Worm (Caenorhabditis elegans): ENCODE measurements around the gene B0334.4.

B0334.4 gene

DNA sequence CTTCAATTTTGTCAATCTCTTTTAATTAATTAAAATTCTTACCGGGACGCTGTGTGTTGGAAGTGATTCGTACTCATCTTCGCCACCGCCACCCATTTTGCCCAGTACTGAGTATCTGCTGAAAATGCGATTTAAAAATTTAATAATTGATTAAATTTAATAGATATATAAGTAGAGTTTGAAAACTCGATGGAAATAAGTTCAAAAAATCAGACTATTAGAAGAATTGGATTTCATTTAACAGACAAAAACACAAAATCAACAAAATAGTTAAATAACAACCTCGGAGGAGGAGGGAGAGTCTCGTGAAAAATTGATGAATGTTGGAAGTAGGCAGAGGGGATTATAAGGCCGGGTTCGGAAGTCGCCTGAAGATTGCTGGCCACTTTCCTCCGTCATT is 23.6 kb upstream of the B0334.4 start, which contains the start of gene mfn-1:
TSS of gene mfn-1 (minus strand) at position 101 of the 400 bp plus-strand sequence.
- TF ChIP-seq dao-5 (tag; optimal IDR thresholded peaks at IDR 0.05) (no peak), W03F9.2 (tag; optimal IDR thresholded peaks at IDR 0.05) (no peak), him-1 (tag; optimal IDR thresholded peaks at IDR 0.05) (no peak)

DNA sequence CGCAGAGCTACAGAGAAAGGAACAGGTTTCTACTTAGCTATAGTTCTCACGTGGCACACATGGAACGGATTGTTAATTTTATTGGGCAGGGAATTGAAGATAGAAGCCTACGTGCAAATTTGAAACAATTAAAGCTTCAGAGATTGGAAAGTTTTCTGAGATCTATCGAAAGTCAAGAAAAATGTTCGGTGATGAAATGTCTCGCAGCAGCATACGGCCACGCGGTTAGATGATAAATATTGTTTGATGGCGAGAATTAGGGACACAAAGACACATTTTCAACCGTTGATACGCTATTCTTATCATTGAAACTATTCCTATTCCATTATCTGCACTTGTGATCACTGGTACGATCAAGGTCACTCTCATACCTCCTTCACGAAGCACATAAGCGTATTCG is 22.9 kb upstream of the B0334.4 start:
- TF ChIP-seq him-1 (tag; optimal IDR thresholded peaks at IDR 0.05) (no peak), dao-5 (tag; optimal IDR thresholded peaks at IDR 0.05) (no peak), W03F9.2 (tag; optimal IDR thresholded peaks at IDR 0.05) (no peak)

DNA sequence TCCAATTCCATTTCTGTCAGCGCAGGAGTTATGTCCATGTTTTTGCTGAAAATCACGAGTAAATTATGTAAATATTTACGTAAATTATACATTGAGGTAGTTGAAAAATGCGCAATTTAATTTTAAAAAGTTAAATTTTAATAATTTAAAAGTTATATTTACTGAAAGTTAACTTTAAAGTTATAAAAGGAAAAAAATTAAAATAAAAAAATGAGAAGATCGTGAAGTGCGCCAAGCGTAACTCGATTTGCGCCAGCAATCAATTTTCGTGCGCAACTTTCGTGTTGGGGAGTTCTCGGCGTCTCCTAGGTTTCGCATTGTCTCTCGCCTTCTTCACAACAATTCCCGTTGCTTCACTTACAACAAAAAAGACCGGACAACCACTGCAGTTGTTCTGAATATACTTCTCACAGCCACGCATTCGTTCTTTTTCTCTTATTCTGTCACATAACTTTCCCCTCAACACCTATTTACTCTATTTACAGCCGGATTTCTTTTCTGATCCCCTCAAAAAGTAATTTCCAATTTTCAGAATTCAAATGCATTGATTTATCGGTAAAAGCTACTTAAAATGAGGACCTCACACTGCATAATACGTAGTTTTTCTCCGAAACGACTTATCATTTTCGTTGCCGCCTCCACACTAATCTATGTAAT is 21.8 kb upstream of the B0334.4 start, which contains the start of the genes metl-1 and W02B12.11:
TSS of gene metl-1 (minus strand) at position 51 of the 657 bp plus-strand sequence.
TSS of gene W02B12.11 (plus strand) at position 337 of the 657 bp plus-strand sequence.
- peak; percentile 85 for TF ChIP-seq W03F9.2 (tag; optimal IDR thresholded peaks at IDR 0.05)
- peak; percentile 38 for TF ChIP-seq him-1 (tag; optimal IDR thresholded peaks at IDR 0.05)
- TF ChIP-seq dao-5 (tag; optimal IDR thresholded peaks at IDR 0.05), result no peak

DNA sequence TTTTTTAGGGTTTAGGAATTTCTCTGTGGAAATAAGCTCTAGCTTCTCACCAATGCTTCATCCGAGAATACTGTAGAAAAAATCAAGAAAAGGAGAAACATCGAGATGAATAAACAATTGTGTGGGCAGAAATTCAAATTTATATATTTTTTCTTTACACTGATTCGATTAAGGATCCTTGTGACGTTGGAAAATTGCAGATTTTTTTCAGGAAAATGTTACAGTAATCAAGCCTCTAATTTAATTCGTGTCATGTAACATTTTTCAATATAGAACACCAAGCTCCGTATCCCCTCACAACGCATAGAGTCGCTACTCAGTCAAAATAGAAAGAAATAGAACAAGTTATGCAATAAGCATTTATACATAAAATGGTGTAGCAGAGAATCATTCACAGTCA is 19.1 kb upstream of the B0334.4 start, which contains the start of gene W02B12.16:
TSS of gene W02B12.16 (minus strand) at position 101 of the 400 bp plus-strand sequence.
- TF ChIP-seq him-1 (tag; optimal IDR thresholded peaks at IDR 0.05) (no peak), dao-5 (tag; optimal IDR thresholded peaks at IDR 0.05) (no peak), W03F9.2 (tag; optimal IDR thresholded peaks at IDR 0.05) (no peak)

DNA sequence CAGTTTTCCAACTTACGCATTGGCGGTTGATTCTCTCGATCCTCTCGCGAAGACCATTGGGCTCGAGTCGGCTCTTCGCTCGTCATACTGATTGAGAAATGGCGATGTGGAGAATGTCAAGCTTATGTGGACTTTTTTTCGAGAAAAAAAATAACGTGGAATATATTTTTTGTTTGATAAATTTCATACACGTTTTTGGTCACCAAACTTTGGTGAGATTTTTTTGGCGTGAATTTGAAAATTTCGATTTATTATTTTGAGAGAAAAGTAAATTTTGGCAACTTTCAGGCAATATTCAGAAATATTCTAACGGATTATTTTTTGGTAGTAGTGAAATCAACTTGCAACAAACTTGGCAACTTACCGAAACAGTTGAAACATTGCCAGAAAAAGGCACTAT is 16.4 kb upstream of the B0334.4 start, which contains the start of gene W02B12.12:
TSS of gene W02B12.12 (minus strand) at position 101 of the 400 bp plus-strand sequence.
- TF ChIP-seq him-1 (tag; optimal IDR thresholded peaks at IDR 0.05), result no peak
- no peak for TF ChIP-seq dao-5 (tag; optimal IDR thresholded peaks at IDR 0.05)
- TF ChIP-seq W03F9.2 (tag; optimal IDR thresholded peaks at IDR 0.05), result no peak

ce11 chrII:11484600-11484999 is 10.9 kb upstream of the B0334.4 start:
- peak; percentile 85 for TF ChIP-seq dao-5 (tag; optimal IDR thresholded peaks at IDR 0.05)
- TF ChIP-seq him-1 (tag; optimal IDR thresholded peaks at IDR 0.05), result peak; percentile 60
- peak; percentile 84 for TF ChIP-seq W03F9.2 (tag; optimal IDR thresholded peaks at IDR 0.05)

ce11 chrII:11485200-11485599 is 10.3 kb upstream of the B0334.4 start, which contains the start of gene twk-5:
TSS of gene twk-5 (minus strand) at chrII:11485300.
- TF ChIP-seq him-1 (tag; optimal IDR thresholded peaks at IDR 0.05) (no peak), dao-5 (tag; optimal IDR thresholded peaks at IDR 0.05) (no peak), W03F9.2 (tag; optimal IDR thresholded peaks at IDR 0.05) (no peak)

DNA sequence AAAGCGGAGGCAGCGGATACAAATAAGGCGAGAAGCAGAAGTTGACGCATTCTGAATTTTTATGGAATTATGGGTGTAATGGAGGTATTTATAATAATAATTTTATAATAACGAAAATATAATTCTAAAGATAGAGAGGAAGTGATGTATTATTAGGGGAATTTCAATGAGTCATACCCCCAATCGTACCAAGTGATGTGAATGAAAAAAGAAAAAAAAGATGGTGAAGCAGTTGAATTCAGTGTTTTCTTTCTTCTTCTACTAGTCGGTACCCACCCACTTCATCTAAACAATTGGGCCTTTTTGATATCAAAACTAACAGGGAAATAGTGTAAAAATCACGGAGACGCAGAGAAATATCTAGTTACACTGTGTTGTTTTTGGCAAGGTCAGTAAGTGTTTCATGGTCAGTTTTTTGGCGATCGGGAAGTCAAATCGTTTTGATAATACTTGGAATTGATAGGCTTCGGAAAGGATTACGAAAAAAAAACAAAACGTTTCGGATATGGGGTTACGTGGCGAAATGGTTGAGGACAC is 8.7 kb upstream of the B0334.4 start, which contains the start of gene ttr-18:
TSS of gene ttr-18 (minus strand) at position 51 of the 537 bp plus-strand sequence.
- TF ChIP-seq W03F9.2 (tag; optimal IDR thresholded peaks at IDR 0.05), result no peak
- TF ChIP-seq dao-5 (tag; optimal IDR thresholded peaks at IDR 0.05), result no peak
- no peak for TF ChIP-seq him-1 (tag; optimal IDR thresholded peaks at IDR 0.05)

ce11 chrII:11487999-11488398 is 7.5 kb upstream of the B0334.4 start, which contains the start of gene B0334.13:
TSS of gene B0334.13 (plus strand) at chrII:11488299.
- TF ChIP-seq him-1 (tag; optimal IDR thresholded peaks at IDR 0.05) (no peak), W03F9.2 (tag; optimal IDR thresholded peaks at IDR 0.05) (no peak), dao-5 (tag; optimal IDR thresholded peaks at IDR 0.05) (no peak)

ce11 chrII:11492843-11493242 is 2.6 kb upstream of the B0334.4 start, which contains the start of gene hacl-1:
TSS of gene hacl-1 (minus strand) at chrII:11492963.
- TF ChIP-seq dao-5 (tag; optimal IDR thresholded peaks at IDR 0.05), result no peak
- no peak for TF ChIP-seq W03F9.2 (tag; optimal IDR thresholded peaks at IDR 0.05)
- TF ChIP-seq him-1 (tag; optimal IDR thresholded peaks at IDR 0.05), result no peak

DNA sequence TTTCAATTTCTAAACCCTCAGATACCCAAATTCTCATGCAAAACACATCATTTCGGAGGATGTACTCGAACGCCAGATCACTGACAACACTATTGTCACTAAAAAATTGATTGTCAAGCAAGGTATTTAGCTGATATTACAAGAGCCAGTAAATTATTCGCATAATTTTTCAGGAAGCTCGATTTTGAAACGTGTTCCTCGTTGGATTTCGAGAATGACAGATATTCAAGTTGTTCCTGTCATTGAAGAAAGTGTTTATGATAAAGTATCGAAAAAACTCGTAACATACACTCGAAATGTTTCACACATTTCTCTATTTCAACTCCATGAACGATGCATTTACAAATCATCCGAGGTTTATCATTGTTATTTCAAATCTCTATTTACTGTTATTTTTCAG is 314 bp downstream of the B0334.4 start:
- TF ChIP-seq W03F9.2 (tag; optimal IDR thresholded peaks at IDR 0.05) (no peak), him-1 (tag; optimal IDR thresholded peaks at IDR 0.05) (no peak), dao-5 (tag; optimal IDR thresholded peaks at IDR 0.05) (no peak)

DNA sequence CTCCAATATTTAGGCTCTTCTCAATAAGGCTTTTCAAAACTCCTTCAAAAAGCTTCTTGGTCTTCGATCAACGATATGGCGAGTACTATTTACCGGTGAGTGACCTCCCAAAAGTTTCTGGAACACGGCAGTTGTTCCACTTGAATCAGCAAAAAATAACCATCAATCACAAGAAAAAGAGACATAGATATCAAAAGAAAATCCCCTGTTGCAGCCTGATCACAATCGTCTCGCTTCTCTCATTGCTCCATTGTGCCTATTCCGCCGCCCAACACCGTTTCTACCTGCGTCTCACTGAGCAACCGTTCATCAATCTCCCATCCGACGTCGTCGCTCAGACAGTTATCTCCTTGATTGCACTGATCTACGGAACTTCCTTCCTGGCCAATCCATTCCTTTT is 1.3 kb downstream of the B0334.4 start, which contains the start of gene emc-5:
TSS of gene emc-5 (plus strand) at position 14 of the 400 bp plus-strand sequence.
- TF ChIP-seq W03F9.2 (tag; optimal IDR thresholded peaks at IDR 0.05) (no peak), dao-5 (tag; optimal IDR thresholded peaks at IDR 0.05) (no peak), him-1 (tag; optimal IDR thresholded peaks at IDR 0.05) (no peak)

DNA sequence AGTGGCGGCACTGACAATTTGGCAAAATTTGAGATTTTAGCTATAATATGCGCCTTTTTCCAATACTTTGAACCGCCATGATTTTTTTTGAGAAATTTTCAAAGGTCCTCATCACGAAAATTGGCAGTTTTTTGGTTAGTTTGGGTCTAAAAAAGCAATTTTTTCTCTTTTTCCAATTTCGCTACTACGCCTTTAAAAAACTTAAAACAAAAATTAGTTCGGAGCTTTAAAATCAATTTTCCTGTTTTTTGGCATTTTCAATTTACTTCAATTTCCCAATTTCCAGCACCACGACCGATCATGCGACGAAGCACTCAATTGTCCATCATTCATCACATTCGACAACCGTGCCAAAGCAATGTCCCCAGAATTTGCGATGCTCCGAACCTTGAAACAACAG is 1.9 kb downstream of the B0334.4 start, which contains the start of gene B0334.5:
TSS of gene B0334.5 (plus strand) at position 301 of the 400 bp plus-strand sequence.
- no peak for TF ChIP-seq W03F9.2 (tag; optimal IDR thresholded peaks at IDR 0.05)
- TF ChIP-seq him-1 (tag; optimal IDR thresholded peaks at IDR 0.05), result no peak
- no peak for TF ChIP-seq dao-5 (tag; optimal IDR thresholded peaks at IDR 0.05)

DNA sequence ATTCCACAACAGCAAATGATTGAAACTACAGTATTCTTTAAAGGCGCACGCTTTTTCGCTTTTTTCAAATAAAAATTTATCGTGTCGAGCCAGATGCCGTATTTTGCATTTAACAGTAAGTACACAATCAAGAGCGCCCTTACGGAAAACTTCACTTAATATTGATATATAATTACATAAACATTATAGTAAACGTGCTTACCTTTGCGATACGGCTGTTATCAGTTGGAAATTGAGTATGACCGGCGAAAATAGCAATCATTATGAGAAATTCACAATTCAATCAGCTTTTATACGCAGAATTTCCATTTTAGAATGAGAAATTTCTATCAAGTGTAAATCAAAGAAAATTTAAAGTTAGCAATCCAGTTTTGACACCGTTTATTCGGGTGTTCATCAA is 4.7 kb downstream of the B0334.4 start, which contains the start of gene B0334.20:
TSS of gene B0334.20 (minus strand) at position 262 of the 400 bp plus-strand sequence.
- TF ChIP-seq him-1 (tag; optimal IDR thresholded peaks at IDR 0.05) (no peak), dao-5 (tag; optimal IDR thresholded peaks at IDR 0.05) (no peak), W03F9.2 (tag; optimal IDR thresholded peaks at IDR 0.05) (no peak)

Data from whole organism, L4/young adult.